Worm (Caenorhabditis elegans): ENCODE data around the gene H04D03.2.
A peak's percentile ranks its signal among the peaks of the same experiment; 100 is the strongest.

The H04D03.2 gene

ce11 chrIII:10479180-10479579 lies 37.0 kb upstream of the H04D03.2 start, which contains the start of gene D2045.7:
TSS of gene D2045.7 (plus strand) at chrIII:10479480.
- TF ChIP-seq fkh-8 (tag; optimal IDR thresholded peaks at IDR 0.05), result no peak
- no peak for TF ChIP-seq C16A3.4 (tag; optimal IDR thresholded peaks at IDR 0.05)
- no peak for TF ChIP-seq mef-2 (tag; optimal IDR thresholded peaks at IDR 0.05)
- no peak for TF ChIP-seq hlh-17 (GFP tag; optimal IDR thresholded peaks at IDR 0.05; ENCODE audit: borderline replicate concordance)
- TF ChIP-seq vab-15 (tag; optimal IDR thresholded peaks at IDR 0.05), result no peak
- TF ChIP-seq swsn-7 (tag; optimal IDR thresholded peaks at IDR 0.05), result no peak
- TF ChIP-seq isw-1 (GFP tag; IDR thresholded peaks at IDR 0.05), result no peak
- no peak for TF ChIP-seq lsy-2 (tag; optimal IDR thresholded peaks at IDR 0.05)
- no peak for TF ChIP-seq jun-1 (tag; optimal IDR thresholded peaks at IDR 0.05)
- TF ChIP-seq dsc-1 (tag; optimal IDR thresholded peaks at IDR 0.05), result no peak
- no peak for TF ChIP-seq aha-1 (tag; optimal IDR thresholded peaks at IDR 0.05)
- TF ChIP-seq lin-14 (GFP tag; optimal IDR thresholded peaks at IDR 0.05), result no peak
- TF ChIP-seq nhr-85 (tag), result no peak
- no peak for TF ChIP-seq elt-2 (tag; optimal IDR thresholded peaks at IDR 0.05)
- TF ChIP-seq irx-1 (tag; optimal IDR thresholded peaks at IDR 0.05), result no peak
- TF ChIP-seq snpc-4 (tag; optimal IDR thresholded peaks at IDR 0.05), result no peak
- no peak for TF ChIP-seq fkh-10 (GFP tag; optimal IDR thresholded peaks at IDR 0.05)
- no peak for TF ChIP-seq efl-3 (GFP tag; optimal IDR thresholded peaks at IDR 0.05)
- no peak for TF ChIP-seq nhr-12 (tag; optimal IDR thresholded peaks at IDR 0.05)
- no peak for TF ChIP-seq egl-27 (tag; optimal IDR thresholded peaks at IDR 0.05)

- TF ChIP-seq unc-62 (GFP tag; optimal IDR thresholded peaks at IDR 0.05) (no peak), dpl-1 (GFP tag; optimal IDR thresholded peaks at IDR 0.05) (no peak), F16B12.6 (tag; optimal IDR thresholded peaks at IDR 0.05) (no peak), lin-39 (tag; optimal IDR thresholded peaks at IDR 0.05) (no peak), C34B4.2 (tag; optimal IDR thresholded peaks at IDR 0.05) (no peak), nhr-19 (GFP tag; conservative IDR thresholded peaks at IDR 0.05) (no peak), nhr-84 (tag; optimal IDR thresholded peaks at IDR 0.05) (no peak), tlp-1 (tag; optimal IDR thresholded peaks at IDR 0.05) (no peak), nhr-85 (tag) (no peak), nhr-237 (tag; optimal IDR thresholded peaks at IDR 0.05) (no peak), nhr-47 (tag; optimal IDR thresholded peaks at IDR 0.05) (no peak), hpl-2 (GFP tag; optimal IDR thresholded peaks at IDR 0.05) (no peak), ceh-8 (GFP tag; optimal IDR thresholded peaks at IDR 0.05) (no peak), ceh-90 (tag; optimal IDR thresholded peaks at IDR 0.05) (no peak), lin-15B (tag; optimal IDR thresholded peaks at IDR 0.05) (no peak), nhr-28 (tag; optimal IDR thresholded peaks at IDR 0.05) (no peak), lir-3 (tag; optimal IDR thresholded peaks at IDR 0.05; ENCODE audit: poor library complexity) (no peak), aly-2 (tag; optimal IDR thresholded peaks at IDR 0.05) (no peak)
These were observed 32.7 kb upstream of the H04D03.2 start, which contains the start of gene D2045.9 for ce11 chrIII:10474945-10475344. TSS of gene D2045.9 (plus strand) at chrIII:10475245.

- TF ChIP-seq lin-35 (GFP tag; optimal IDR thresholded peaks at IDR 0.05) (peak in 1 of 2 experiments; percentile 50), skn-1 (tag; optimal IDR thresholded peaks at IDR 0.05) (peak; percentile 98), lsy-2 (tag; optimal IDR thresholded peaks at IDR 0.05) (peak in 1 of 2 experiments; percentile 39), blmp-1 (tag; optimal IDR thresholded peaks at IDR 0.05) (peak; percentile 1), C04F5.9 (tag; optimal IDR thresholded peaks at IDR 0.05) (no peak), efl-1 (optimal IDR thresholded peaks at IDR 0.05) (peak in 1 of 2 experiments; percentile 20), efl-1 (GFP tag; optimal IDR thresholded peaks at IDR 0.05 in 1 of 2) (peak; percentile 18 to 78), dpl-1 (GFP tag; optimal IDR thresholded peaks at IDR 0.05) (peak in 1 of 3 experiments; percentile 43), unc-98 (GFP tag; IDR thresholded peaks at IDR 0.05) (no peak)
These were observed 28.7 kb upstream of the H04D03.2 start, which contains the start of gene cul-1 for ce11 chrIII:10470927-10471326. TSS of gene cul-1 (plus strand) at chrIII:10471237.

Measured in whole organism, L1 larva.